Worm (Caenorhabditis elegans) whole organism, young adult: Measurements from ENCODE around the gene T05H10.8.

Experiments used
- B0261.1 ChIP-seq: sonication (generic microtip); optimal IDR thresholded peaks from 2 replicates; lab custom pipeline; 2016; ENCODE audit warnings: mild to moderate bottlenecking, missing genetic modification characterization, moderate library complexity, missing compliant biosample characterization
- C17E4.6 ChIP-seq: fragments of 200-800 bp; sonication (Bioruptor generic); IDR thresholded peaks from 2 replicates; pipeline ENCODE4 v1.3.6; 2022; ENCODE audit warnings: missing genetic modification reagents, missing genetic modification characterization, missing compliant biosample characterization
- D2030.7 ChIP-seq: fragments of 200-800 bp; sonication (Bioruptor generic); IDR thresholded peaks from 2 replicates; pipeline ENCODE4 v1.3.6; 2022; ENCODE audit warnings: missing genetic modification reagents, missing genetic modification characterization, missing compliant biosample characterization
- F22D6.2 ChIP-seq: sonication (generic microtip); optimal IDR thresholded peaks from 2 replicates; lab custom pipeline; 2016; ENCODE audit warnings: mild to moderate bottlenecking, missing genetic modification characterization, missing compliant biosample characterization
- F23B12.7 ChIP-seq: sonication (generic microtip); optimal IDR thresholded peaks from 2 replicates; lab custom pipeline; 2017; ENCODE audit warnings: missing genetic modification characterization, mild to moderate bottlenecking, missing compliant biosample characterization, antibody characterized with exemption, moderate library complexity; ENCODE audit not compliant: insufficient read depth
- F39B2.1 ChIP-seq: fragments of 200-800 bp; sonication (Bioruptor generic); IDR thresholded peaks from 2 replicates; pipeline ENCODE4 v1.3.6; 2022; ENCODE audit warnings: missing genetic modification reagents, missing genetic modification characterization, missing compliant biosample characterization
- F49E8.2 ChIP-seq: sonication (generic microtip); optimal IDR thresholded peaks from 3 replicates; lab custom pipeline; 2017; ENCODE audit warnings: missing genetic modification characterization, mild to moderate bottlenecking, missing compliant biosample characterization, antibody characterized with exemption, moderate library complexity; ENCODE audit not compliant: insufficient read depth
- F57A8.1 ChIP-seq: fragments of 200-800 bp; sonication (Bioruptor generic); optimal IDR thresholded peaks from 2 replicates; lab custom pipeline; 2018; ENCODE audit warnings: mild to moderate bottlenecking, missing genetic modification characterization, moderate library complexity, missing compliant biosample characterization
- T07F8.4 ChIP-seq: sonication (generic microtip); optimal IDR thresholded peaks from 2 replicates; lab custom pipeline; 2016; ENCODE audit warnings: mild to moderate bottlenecking, missing genetic modification characterization, moderate library complexity, missing compliant biosample characterization
- T26A5.8 ChIP-seq: sonication (generic microtip); optimal IDR thresholded peaks from 2 replicates; lab custom pipeline; 2016; ENCODE audit warnings: missing genetic modification characterization, missing compliant biosample characterization
- Y67H2A.10 ChIP-seq: fragments of 200-800 bp; sonication (Bioruptor generic); conservative IDR thresholded peaks from 2 replicates; pipeline ENCODE4 v1.3.6; 2022; ENCODE audit warnings: missing genetic modification reagents, missing genetic modification characterization, missing compliant biosample characterization
- aptf-2 ChIP-seq: fragments of 200-800 bp; sonication (Bioruptor generic); conservative IDR thresholded peaks from 2 replicates; pipeline ENCODE4 v1.3.6; 2022; ENCODE audit warnings: missing genetic modification reagents, missing genetic modification characterization, missing compliant biosample characterization
- aptf-3 ChIP-seq: fragments of 200-800 bp; sonication (Bioruptor generic); IDR thresholded peaks from 2 replicates; pipeline ENCODE4 v1.3.6; 2022; ENCODE audit warnings: missing genetic modification characterization, missing compliant biosample characterization
- attf-5 ChIP-seq: fragments of 200-800 bp; sonication (Bioruptor generic); optimal IDR thresholded peaks from 2 replicates; lab custom pipeline; 2018; ENCODE audit warnings: mild to moderate bottlenecking, missing genetic modification characterization, missing compliant biosample characterization
- bed-1 ChIP-seq: fragments of 200-800 bp; sonication (Bioruptor generic); IDR thresholded peaks from 2 replicates; pipeline ENCODE4 v1.3.6; 2022; ENCODE audit warnings: missing genetic modification reagents, missing genetic modification characterization, missing compliant biosample characterization
- cebp-1 ChIP-seq, 2 experiments: fragments of 200-800 bp in 1 of 2; sonication (Bioruptor generic) in 1 of 2; sonication (generic microtip) in 1 of 2; IDR thresholded peaks in 1 of 2; optimal IDR thresholded peaks in 1 of 2; 2 replicates each; pipeline versions ENCODE4 v1.3.6 to Lab custom; 2017 to 2022; ENCODE audit warnings: missing compliant biosample characterization in 2 of 2, missing genetic modification characterization in 2 of 2, mild to moderate bottlenecking in 1 of 2, missing genetic modification reagents in 1 of 2, moderate library complexity in 1 of 2
- cebp-2 ChIP-seq: fragments of 200-800 bp; sonication (Bioruptor generic); IDR thresholded peaks from 2 replicates; pipeline ENCODE4 v1.3.6; 2022; ENCODE audit warnings: missing genetic modification characterization, missing compliant biosample characterization
- ceh-27 ChIP-seq: fragments of 200-800 bp; sonication (Bioruptor generic); optimal IDR thresholded peaks from 2 replicates; lab custom pipeline; 2018; ENCODE audit warnings: mild to moderate bottlenecking, missing genetic modification characterization, moderate library complexity, missing compliant biosample characterization
- ceh-40 ChIP-seq: fragments of 200-800 bp; sonication (Bioruptor generic); IDR thresholded peaks from 2 replicates; pipeline ENCODE4 v1.3.6; 2022; ENCODE audit warnings: missing genetic modification characterization, missing compliant biosample characterization
- ceh-79 ChIP-seq: sonication (generic microtip); optimal IDR thresholded peaks from 2 replicates; lab custom pipeline; 2017; ENCODE audit warnings: mild to moderate bottlenecking, missing genetic modification characterization, missing compliant biosample characterization
- ceh-91 ChIP-seq: fragments of 200-800 bp; sonication (Bioruptor generic); IDR thresholded peaks from 2 replicates; pipeline ENCODE4 v1.3.6; 2022; ENCODE audit warnings: missing genetic modification reagents, missing genetic modification characterization, missing compliant biosample characterization
- efl-1 ChIP-seq: fragments of 150-350 bp; optimal IDR thresholded peaks from 2 replicates; lab custom pipeline; 2014; ENCODE audit warnings: missing biosample characterization, missing genetic modification reagents, missing genetic modification characterization
- egl-18 ChIP-seq: fragments of 200-800 bp; sonication (Bioruptor generic); IDR thresholded peaks from 2 replicates; pipeline ENCODE4 v1.3.6; 2022; ENCODE audit warnings: missing genetic modification reagents, missing genetic modification characterization, missing compliant biosample characterization
- ets-4 ChIP-seq: fragments of 200-800 bp; sonication (Bioruptor generic); optimal IDR thresholded peaks from 2 replicates; lab custom pipeline; 2018; ENCODE audit warnings: mild to moderate bottlenecking, missing genetic modification characterization, missing compliant biosample characterization
- him-1 ChIP-seq: sonication (generic microtip); optimal IDR thresholded peaks from 2 replicates; lab custom pipeline; 2016; ENCODE audit warnings: missing genotype, missing genetic modification reagents, missing genetic modification characterization, missing compliant biosample characterization
- hlh-26 ChIP-seq: fragments of 200-800 bp; sonication (Bioruptor generic); conservative IDR thresholded peaks from 2 replicates; pipeline ENCODE4 v1.3.6; 2022; ENCODE audit warnings: missing genetic modification reagents, missing genetic modification characterization, missing compliant biosample characterization
- lag-1 ChIP-seq: fragments of 200-800 bp; sonication (Bioruptor generic); IDR thresholded peaks from 2 replicates; pipeline ENCODE4 v1.3.6; 2022; ENCODE audit warnings: missing genetic modification reagents, missing genetic modification characterization, missing compliant biosample characterization
- let-607 ChIP-seq, 2 experiments: fragments of 200-800 bp in 1 of 2; sonication (Bioruptor generic) in 1 of 2; sonication (generic microtip) in 1 of 2; optimal IDR thresholded peaks; 2 replicates each; lab custom pipeline; 2016 to 2018; ENCODE audit warnings: mild to moderate bottlenecking in 2 of 2, missing compliant biosample characterization in 2 of 2, missing genetic modification characterization in 2 of 2, moderate library complexity in 2 of 2, missing genotype in 1 of 2
- lin-40 ChIP-seq: sonication (generic microtip); optimal IDR thresholded peaks from 2 replicates; lab custom pipeline; 2016; ENCODE audit warnings: missing genetic modification characterization, mild to moderate bottlenecking, missing compliant biosample characterization, missing genotype, missing genetic modification reagents
- lin-54 ChIP-seq: fragments of 200-800 bp; sonication (Bioruptor generic); optimal IDR thresholded peaks from 2 replicates; lab custom pipeline; 2018; ENCODE audit warnings: mild to moderate bottlenecking, missing genetic modification characterization, missing compliant biosample characterization
- lir-1 ChIP-seq: fragments of 200-800 bp; sonication (Bioruptor generic); conservative IDR thresholded peaks from 2 replicates; pipeline ENCODE4 v1.3.6; 2022; ENCODE audit warnings: missing genetic modification reagents, missing genetic modification characterization, missing compliant biosample characterization
- mxl-1 ChIP-seq: sonication (generic microtip); optimal IDR thresholded peaks from 2 replicates; lab custom pipeline; 2016; ENCODE audit warnings: missing genetic modification characterization, missing compliant biosample characterization
- nfya-2 ChIP-seq: fragments of 200-800 bp; sonication (Bioruptor generic); IDR thresholded peaks from 2 replicates; pipeline ENCODE4 v1.3.6; 2022; ENCODE audit warnings: missing genetic modification reagents, missing genetic modification characterization, missing compliant biosample characterization
- nhr-179 ChIP-seq: sonication (generic microtip); optimal IDR thresholded peaks from 2 replicates; lab custom pipeline; 2016; ENCODE audit warnings: mild to moderate bottlenecking, missing genetic modification characterization, missing compliant biosample characterization
- nhr-80 ChIP-seq: sonication (generic microtip); optimal IDR thresholded peaks from 2 replicates; lab custom pipeline; 2016; ENCODE audit warnings: missing genetic modification characterization, missing compliant biosample characterization
- rec-8 ChIP-seq, 2 experiments: sonication (generic microtip); optimal IDR thresholded peaks; 2 replicates each; lab custom pipeline; 2016; ENCODE audit warnings: mild to moderate bottlenecking in 2 of 2, missing genetic modification characterization in 2 of 2, missing genetic modification reagents in 2 of 2, missing genotype in 2 of 2, missing biosample characterization in 1 of 2, missing compliant biosample characterization in 1 of 2, moderate library complexity in 1 of 2
- repo-1 ChIP-seq: sonication (generic microtip); optimal IDR thresholded peaks from 2 replicates; lab custom pipeline; 2017; ENCODE audit warnings: mild to moderate bottlenecking, missing genetic modification characterization, missing compliant biosample characterization
- rpc-1 ChIP-seq, 2 experiments: fragments of 150-350 bp in 1 of 2; sonication (generic microtip) in 1 of 2; optimal IDR thresholded peaks; 2 replicates each; lab custom pipeline; 2014 to 2018; ENCODE audit warnings: missing biosample characterization in 1 of 2, missing genetic modification characterization in 1 of 2, missing genetic modification reagents in 1 of 2, missing genotype in 1 of 2
- sdz-38 ChIP-seq: sonication (generic microtip); optimal IDR thresholded peaks from 2 replicates; lab custom pipeline; 2016; ENCODE audit warnings: missing genotype, missing genetic modification characterization, missing compliant biosample characterization
- sptf-2 ChIP-seq: fragments of 200-800 bp; sonication (Bioruptor generic); optimal IDR thresholded peaks from 2 replicates; lab custom pipeline; 2018; ENCODE audit warnings: mild to moderate bottlenecking, missing genetic modification characterization, missing compliant biosample characterization
- unc-130 ChIP-seq: sonication (generic microtip); optimal IDR thresholded peaks from 2 replicates; lab custom pipeline; 2016; ENCODE audit warnings: missing genetic modification reagents, missing genetic modification characterization, missing compliant biosample characterization
- unc-62 ChIP-seq: fragments of 150-350 bp; optimal IDR thresholded peaks from 2 replicates; lab custom pipeline; 2014; ENCODE audit warnings: missing biosample characterization, missing genetic modification reagents, missing genetic modification characterization
- ztf-18 ChIP-seq: sonication (generic microtip); optimal IDR thresholded peaks from 2 replicates; lab custom pipeline; 2016; ENCODE audit warnings: missing genotype, mild to moderate bottlenecking, missing genetic modification characterization, missing compliant biosample characterization
- ztf-22 ChIP-seq: fragments of 200-800 bp; sonication (Bioruptor generic); optimal IDR thresholded peaks from 2 replicates; lab custom pipeline; 2018; ENCODE audit warnings: mild to moderate bottlenecking, missing genetic modification characterization, moderate library complexity, missing compliant biosample characterization
- ztf-25 ChIP-seq: fragments of 200-800 bp; sonication (Bioruptor generic); IDR thresholded peaks from 2 replicates; pipeline ENCODE4 v1.3.6; 2022; ENCODE audit warnings: missing genetic modification reagents, missing genetic modification characterization, missing compliant biosample characterization

T05H10.8 gene

ce11 chrII:8075324-8075810 is 16.5 kb downstream of the T05H10.8 start, which contains the start of gene K02C4.2 (continued):
- TF ChIP-seq bed-1 (GFP tag; lab: Robert Waterston, UW) (no peak), lir-1 (GFP tag; lab: Robert Waterston, UW) (no peak; the same call in 1 of the 2 replicates), F57A8.1 (GFP tag; lab: Kevin White, UChicago) (no peak), aptf-2 (GFP tag; lab: Robert Waterston, UW) (peak; percentile 65; the same call in 1 of the 2 replicates), lin-54 (peak; percentile 76), D2030.7 (GFP tag; lab: Robert Waterston, UW) (peak; percentile 55), repo-1 (tag; lab: Kevin White, UChicago) (peak; percentile 87), sdz-38 (tag; lab: Kevin White, UChicago) (no peak), F39B2.1 (no peak), rec-8 (tag; optimal IDR thresholded peaks at IDR 0.05; lab: Kevin White, UChicago) (peak; percentile 70 to 73), lin-40 (tag; lab: Kevin White, UChicago) (peak; percentile 69), F22D6.2 (tag; lab: Kevin White, UChicago) (no peak), C17E4.6 (GFP tag; lab: Robert Waterston, UW) (no peak), hlh-26 (no peak), ceh-40 (peak; percentile 57; the same call in 1 of the 2 replicates), efl-1 (no peak), Y67H2A.10 (GFP tag; lab: Robert Waterston, UW) (no peak), ets-4 (GFP tag; lab: Kevin White, UChicago) (peak; percentile 79), sptf-2 (GFP tag; lab: Kevin White, UChicago) (peak; percentile 73), F49E8.2 (tag; lab: Kevin White, UChicago) (peak; percentile 75), ztf-22 (GFP tag; lab: Kevin White, UChicago) (peak; percentile 44), T26A5.8 (tag; lab: Kevin White, UChicago) (no peak), nhr-179 (tag; lab: Kevin White, UChicago) (no peak), cebp-2 (GFP tag; lab: Robert Waterston, UW) (no peak), rpc-1 (optimal IDR thresholded peaks at IDR 0.05; lab: Kevin White, UChicago) (peak; percentile 97), rpc-1 (tag; optimal IDR thresholded peaks at IDR 0.05; lab: Kevin White, UChicago) (peak; percentile 93), unc-130 (GFP tag; lab: Kevin White, UChicago) (peak; percentile 68), B0261.1 (tag; lab: Kevin White, UChicago) (peak; percentile 84), ceh-27 (GFP tag; lab: Kevin White, UChicago) (peak; percentile 93), lag-1 (GFP tag; lab: Robert Waterston, UW) (0 out of 2 replicates have a peak, but pooled peaks have one; percentile 55), egl-18 (GFP tag; lab: Robert Waterston, UW) (no peak), ceh-91 (GFP tag; lab: Robert Waterston, UW) (0 out of 2 replicates have a peak, but pooled peaks have one; percentile 8), ceh-79 (tag; lab: Kevin White, UChicago) (peak; percentile 56), nfya-2 (GFP tag; lab: Robert Waterston, UW) (no peak), mxl-1 (peak; percentile 87), ztf-25 (GFP tag; lab: Robert Waterston, UW) (0 out of 2 replicates have a peak, but pooled peaks have one; percentile 53), T07F8.4 (peak; percentile 77), him-1 (tag; lab: Kevin White, UChicago) (peak; percentile 99)

- TF ChIP-seq cebp-1 (GFP tag; IDR thresholded peaks at IDR 0.05; lab: Robert Waterston, UW): no peak
- peak; percentile 16 for TF ChIP-seq cebp-1 (tag; optimal IDR thresholded peaks at IDR 0.05; lab: Kevin White, UChicago)
- peak; percentile 82 for TF ChIP-seq nhr-80 (tag; lab: Kevin White, UChicago)
- peak; percentile 29 for TF ChIP-seq attf-5 (GFP tag; lab: Kevin White, UChicago)
- no peak for TF ChIP-seq D2030.7 (GFP tag; lab: Robert Waterston, UW)
- peak; percentile 64 for TF ChIP-seq unc-62 (GFP tag; lab: Kevin White, UChicago)
- TF ChIP-seq let-607 (tag; optimal IDR thresholded peaks at IDR 0.05; lab: Kevin White, UChicago): peak; percentile 38 to 48
- TF ChIP-seq F23B12.7 (tag; lab: Kevin White, UChicago): no peak
- TF ChIP-seq aptf-3 (GFP tag; lab: Robert Waterston, UW): no peak
- peak; percentile 6 for TF ChIP-seq ztf-18 (tag; lab: Kevin White, UChicago)
- TF ChIP-seq, all 124 proteins: peak for 6
Observed at ce11 chrII:8078041-8078440, 19.2 kb downstream of the T05H10.8 start, which contains the start of gene K02C4.5. TSS of gene K02C4.5 (plus strand) at chrII:8078435.
